Fruit fly (Drosophila melanogaster) whole organism, embryonic: ENCODE measurements around the gene esc.

Source experiments
- Antp ChIP-seq: fragments of 200-800 bp; sonication (Bioruptor generic); optimal IDR thresholded peaks from 3 replicates; lab custom pipeline; 2016; ENCODE audit warnings: missing biosample characterization, missing genetic modification characterization
- BEAF-32 ChIP-seq: fragments of 200-800 bp; sonication (Bioruptor generic); optimal IDR thresholded peaks from 3 replicates; lab custom pipeline; 2017; ENCODE audit warnings: missing biosample characterization, missing genetic modification characterization, mild to moderate bottlenecking, moderate library complexity, missing genetic modification reagents
- C15 ChIP-seq: fragments of 200-800 bp; sonication (Bioruptor generic); IDR thresholded peaks from 3 replicates; pipeline ENCODE4 v1.3.6; 2022; ENCODE audit warnings: missing biosample characterization, missing genetic modification characterization
- CG12071 ChIP-seq: fragments of 200-800 bp; sonication (Bioruptor generic); optimal IDR thresholded peaks from 3 replicates; lab custom pipeline; 2018; ENCODE audit warnings: missing biosample characterization, mild to moderate bottlenecking, missing genetic modification characterization
- CG12299 ChIP-seq: fragments of 200-800 bp; sonication (Bioruptor generic); optimal IDR thresholded peaks from 2 replicates; lab custom pipeline; 2018; ENCODE audit warnings: missing biosample characterization, mild to moderate bottlenecking, missing genetic modification characterization
- CG15073 ChIP-seq: fragments of 200-800 bp; sonication (Bioruptor generic); optimal IDR thresholded peaks from 2 replicates; lab custom pipeline; 2016; ENCODE audit warnings: missing biosample characterization, missing genetic modification characterization
- CG1603 ChIP-seq: fragments of 200-800 bp; sonication (Bioruptor generic); optimal IDR thresholded peaks from 2 replicates; lab custom pipeline; 2019; ENCODE audit warnings: missing biosample characterization, mild to moderate bottlenecking, missing genetic modification characterization, moderate library complexity
- CG17186 ChIP-seq: fragments of 200-800 bp; sonication (Bioruptor generic); optimal IDR thresholded peaks from 3 replicates; lab custom pipeline; 2017; ENCODE audit warnings: missing biosample characterization, missing genetic modification reagents, missing genetic modification characterization
- CG17361 ChIP-seq: fragments of 200-800 bp; sonication (Bioruptor generic); IDR thresholded peaks from 3 replicates; pipeline ENCODE4 v1.3.6; 2022; ENCODE audit warnings: missing biosample characterization, missing genetic modification characterization
- CG17385 ChIP-seq: fragments of 200-800 bp; sonication (Bioruptor generic); optimal IDR thresholded peaks from 3 replicates; lab custom pipeline; 2018; ENCODE audit warnings: missing biosample characterization, mild to moderate bottlenecking, missing genetic modification characterization
- CG17568 ChIP-seq: fragments of 200-800 bp; sonication (Bioruptor generic); optimal IDR thresholded peaks from 2 replicates; lab custom pipeline; 2018; ENCODE audit warnings: missing biosample characterization, mild to moderate bottlenecking, missing genetic modification characterization, moderate library complexity
- CG17612 ChIP-seq: fragments of 200-800 bp; sonication (Bioruptor generic); IDR thresholded peaks from 2 replicates; pipeline ENCODE4 v1.3.6; 2022; ENCODE audit warnings: missing biosample characterization, missing genetic modification characterization
- CG18764 ChIP-seq: fragments of 200-800 bp; sonication (Bioruptor generic); optimal IDR thresholded peaks from 3 replicates; lab custom pipeline; 2016; ENCODE audit warnings: missing biosample characterization, missing genetic modification characterization
- CG31365 ChIP-seq: fragments of 200-800 bp; sonication (Bioruptor generic); optimal IDR thresholded peaks from 2 replicates; lab custom pipeline; 2018; ENCODE audit warnings: missing biosample characterization, mild to moderate bottlenecking, missing genetic modification characterization
- CG4328 ChIP-seq: fragments of 200-800 bp; sonication (Bioruptor generic); optimal IDR thresholded peaks from 3 replicates; lab custom pipeline; 2017; ENCODE audit warnings: missing biosample characterization, missing genetic modification reagents, missing genetic modification characterization
- CG4730 ChIP-seq: fragments of 200-800 bp; sonication (Bioruptor generic); IDR thresholded peaks from 2 replicates; pipeline ENCODE4 v1.3.6; 2022; ENCODE audit warnings: missing biosample characterization, missing genetic modification characterization
- CG6813 ChIP-seq: fragments of 200-800 bp; sonication (Bioruptor generic); optimal IDR thresholded peaks from 2 replicates; lab custom pipeline; 2017; ENCODE audit warnings: missing biosample characterization, missing genetic modification characterization, mild to moderate bottlenecking, moderate library complexity, missing genetic modification reagents
- CG7271 ChIP-seq: fragments of 200-800 bp; sonication (Bioruptor generic); optimal IDR thresholded peaks from 2 replicates; lab custom pipeline; 2018; ENCODE audit warnings: missing biosample characterization, mild to moderate bottlenecking, missing genetic modification characterization, moderate library complexity
- CG8290 ChIP-seq, 3 experiments: fragments of 200-800 bp; sonication (Bioruptor generic); optimal IDR thresholded peaks; 2 replicates each; lab custom pipeline; 2016 to 2019; ENCODE audit warnings: missing biosample characterization in 3 of 3, missing genetic modification characterization in 3 of 3, mild to moderate bottlenecking in 2 of 3, moderate library complexity in 1 of 3
- CoRest ChIP-seq: fragments of 200-800 bp; sonication (Bioruptor generic); optimal IDR thresholded peaks from 3 replicates; lab custom pipeline; 2018; ENCODE audit warnings: missing biosample characterization, mild to moderate bottlenecking, missing genetic modification characterization, moderate library complexity
- Dbx ChIP-seq: fragments of 200-800 bp; sonication (Bioruptor generic); IDR thresholded peaks from 3 replicates; pipeline ENCODE4 v1.3.6; 2022; ENCODE audit warnings: missing biosample characterization, missing genetic modification characterization
- Deaf1 ChIP-seq: fragments of 200-800 bp; optimal IDR thresholded peaks from 3 replicates; lab custom pipeline; 2019; ENCODE audit warnings: missing biosample characterization, mild to moderate bottlenecking, missing genetic modification characterization, moderate library complexity
- Dip3 ChIP-seq: fragments of 200-800 bp; sonication (Bioruptor generic); optimal IDR thresholded peaks from 3 replicates; lab custom pipeline; 2016; ENCODE audit warnings: missing biosample characterization, missing genetic modification characterization
- Dref ChIP-seq: fragments of 200-800 bp; sonication (Bioruptor generic); IDR thresholded peaks from 2 replicates; pipeline ENCODE4 v1.3.6; 2022; ENCODE audit warnings: missing biosample characterization, missing genetic modification characterization
- ERR ChIP-seq: fragments of 200-800 bp; sonication (Bioruptor generic); optimal IDR thresholded peaks from 2 replicates; lab custom pipeline; 2016; ENCODE audit warnings: missing biosample characterization, missing genetic modification characterization
- HLH4C ChIP-seq: fragments of 200-800 bp; sonication (Bioruptor generic); IDR thresholded peaks from 3 replicates; pipeline ENCODE4 v1.3.6; 2022; ENCODE audit warnings: missing biosample characterization, missing genetic modification characterization; ENCODE audit not compliant: partially characterized antibody
- HmgD ChIP-seq: fragments of 200-800 bp; sonication (Bioruptor generic); optimal IDR thresholded peaks from 3 replicates; lab custom pipeline; 2016; ENCODE audit warnings: missing biosample characterization, missing genetic modification characterization
- Hr51 ChIP-seq, 2 experiments: fragments of 200-800 bp; sonication (Bioruptor generic); optimal IDR thresholded peaks; 2 replicates in 1 of 2; 3 replicates in 1 of 2; lab custom pipeline; 2016 to 2018; ENCODE audit warnings: missing biosample characterization in 2 of 2, missing genetic modification characterization in 2 of 2, mild to moderate bottlenecking in 1 of 2, moderate library complexity in 1 of 2
- Kr ChIP-seq: fragments of 200-800 bp; sonication (Bioruptor generic); optimal IDR thresholded peaks from 2 replicates; lab custom pipeline; 2017; ENCODE audit warnings: missing biosample characterization, mild to moderate bottlenecking, missing genetic modification characterization
- MTF-1 ChIP-seq: fragments of 200-800 bp; sonication (Bioruptor generic); optimal IDR thresholded peaks from 2 replicates; lab custom pipeline; 2018; ENCODE audit warnings: missing biosample characterization, mild to moderate bottlenecking, missing genetic modification characterization, borderline replicate concordance
- Nf-YB ChIP-seq: fragments of 200-800 bp; sonication (Bioruptor generic); optimal IDR thresholded peaks from 3 replicates; lab custom pipeline; 2019; ENCODE audit warnings: missing biosample characterization, mild to moderate bottlenecking, missing genetic modification characterization, moderate library complexity
- Xrp1 ChIP-seq: fragments of 200-800 bp; sonication (Bioruptor generic); IDR thresholded peaks from 2 replicates; pipeline ENCODE4 v1.3.6; 2022; ENCODE audit warnings: missing biosample characterization, missing genetic modification characterization
- ac ChIP-seq: fragments of 200-800 bp; sonication (Bioruptor generic); optimal IDR thresholded peaks from 3 replicates; lab custom pipeline; 2017; ENCODE audit warnings: missing biosample characterization, mild to moderate bottlenecking, missing genetic modification characterization
- aop ChIP-seq: fragments of 200-800 bp; sonication (Bioruptor generic); IDR thresholded peaks from 2 replicates; pipeline ENCODE4 v1.3.6; 2022; ENCODE audit warnings: missing biosample characterization, missing genetic modification characterization
- bbx ChIP-seq: fragments of 200-800 bp; sonication (Bioruptor generic); IDR thresholded peaks from 2 replicates; pipeline ENCODE4 v1.3.6; 2022; ENCODE audit warnings: missing biosample characterization, missing genetic modification characterization; ENCODE audit not compliant: partially characterized antibody
- chn ChIP-seq: fragments of 200-800 bp; sonication (Bioruptor generic); optimal IDR thresholded peaks from 2 replicates; lab custom pipeline; 2016; ENCODE audit warnings: missing biosample characterization, missing genetic modification characterization
- dpn ChIP-seq, 2 experiments: fragments of 200-800 bp; sonication (Bioruptor generic); optimal IDR thresholded peaks; 3 replicates each; lab custom pipeline; 2016; ENCODE audit warnings: missing biosample characterization in 2 of 2, missing genetic modification characterization in 2 of 2
- ftz-f1 ChIP-seq: fragments of 200-800 bp; sonication (Bioruptor generic); optimal IDR thresholded peaks from 2 replicates; lab custom pipeline; 2016; ENCODE audit warnings: missing biosample characterization, missing genetic modification characterization
- gsb ChIP-seq: fragments of 200-800 bp; sonication (Bioruptor generic); IDR thresholded peaks from 2 replicates; pipeline ENCODE4 v1.3.6; 2022; ENCODE audit warnings: missing biosample characterization, missing genetic modification characterization
- hkb ChIP-seq, 2 experiments: fragments of 200-800 bp in 1 of 2; fragments of >200 bp in 1 of 2; sonication (Bioruptor generic) in 1 of 2; IDR thresholded peaks in 1 of 2; optimal IDR thresholded peaks in 1 of 2; 2 replicates each; pipeline versions ENCODE4 v1.3.6 to Lab custom; 2017 to 2022; ENCODE audit warnings: missing biosample characterization in 1 of 2, missing genetic modification characterization in 1 of 2
- jing ChIP-seq: fragments of 200-800 bp; sonication (Bioruptor generic); optimal IDR thresholded peaks from 2 replicates; lab custom pipeline; 2018; ENCODE audit warnings: missing biosample characterization, mild to moderate bottlenecking, missing genetic modification characterization
- jumu ChIP-seq: fragments of 200-800 bp; sonication (Bioruptor generic); optimal IDR thresholded peaks from 3 replicates; lab custom pipeline; 2016; ENCODE audit warnings: missing biosample characterization, missing genetic modification characterization
- mam ChIP-seq: fragments of 200-800 bp; sonication (Bioruptor generic); optimal IDR thresholded peaks from 3 replicates; lab custom pipeline; 2016; ENCODE audit warnings: missing biosample characterization, missing genetic modification characterization
- mirr ChIP-seq: fragments of 200-800 bp; sonication (Bioruptor generic); optimal IDR thresholded peaks from 3 replicates; lab custom pipeline; 2018; ENCODE audit warnings: missing biosample characterization, mild to moderate bottlenecking, missing genetic modification characterization
- salm ChIP-seq: fragments of 200-800 bp; sonication (Bioruptor generic); optimal IDR thresholded peaks from 2 replicates; lab custom pipeline; 2018; ENCODE audit warnings: missing biosample characterization, mild to moderate bottlenecking, missing genetic modification characterization
- sc ChIP-seq, 3 experiments: fragments of >200 bp in 2 of 3; fragments of 200-800 bp in 1 of 3; sonication (Bioruptor generic) in 1 of 3; optimal IDR thresholded peaks; 2 replicates in 2 of 3; 3 replicates in 1 of 3; lab custom pipeline; 2017; ENCODE audit warnings: mild to moderate bottlenecking in 1 of 3, missing biosample characterization in 1 of 3, missing genetic modification characterization in 1 of 3, missing genetic modification reagents in 1 of 3
- stwl ChIP-seq: fragments of 200-800 bp; sonication (Bioruptor generic); optimal IDR thresholded peaks from 3 replicates; lab custom pipeline; 2018; ENCODE audit warnings: missing biosample characterization, mild to moderate bottlenecking, missing genetic modification characterization, moderate library complexity
- wdn ChIP-seq: fragments of 200-800 bp; sonication (Bioruptor generic); IDR thresholded peaks from 2 replicates; pipeline ENCODE4 v1.3.6; 2022; ENCODE audit warnings: missing biosample characterization, missing genetic modification characterization

esc gene

dm6 chr2L:11816376-11816775, 12.8 kb downstream of the esc start (continued):
- TF ChIP-seq CG4328 (GFP tag; lab: Kevin White, UChicago), result peak; percentile 97
- TF ChIP-seq Dbx (GFP tag; lab: Robert Waterston, UW), result peak; percentile 87
- TF ChIP-seq CG7271 (tag; lab: Kevin White, UChicago), result peak; percentile 100
- TF ChIP-seq CG12071 (GFP tag; lab: Kevin White, UChicago), result peak; percentile 97
- peak; percentile 74; the same call in 1 of the 2 replicates for TF ChIP-seq aop
- peak; percentile 99 for TF ChIP-seq CG6813 (GFP tag; lab: Kevin White, UChicago)
- TF ChIP-seq C15, result peak; percentile 73; the same call in 2 of the 3 replicates
- peak; percentile 93 for TF ChIP-seq Antp
- peak; percentile 55 to 84 for TF ChIP-seq Hr51 (GFP tag; optimal IDR thresholded peaks at IDR 0.05; lab: Kevin White, UChicago)
- TF ChIP-seq wdn, result peak; percentile 68
- peak; percentile 75 for TF ChIP-seq salm (tag; lab: Kevin White, UChicago)
- peak; percentile 65 for TF ChIP-seq Dip3 (GFP tag; lab: Kevin White, UChicago)
- peak; percentile 95 for TF ChIP-seq mirr (GFP tag; lab: Kevin White, UChicago)
- TF ChIP-seq BEAF-32 (GFP tag; lab: Kevin White, UChicago), result peak; percentile 18
- peak; percentile 83 for TF ChIP-seq gsb (GFP tag; lab: Robert Waterston, UW)
- peak; percentile 95 for TF ChIP-seq CG17568 (GFP tag; lab: Kevin White, UChicago)
- peak; percentile 96 for TF ChIP-seq CG1603 (tag; lab: Kevin White, UChicago)
- peak; percentile 60 for TF ChIP-seq Deaf1 (tag; lab: Kevin White, UChicago)
- peak; percentile 94 for TF ChIP-seq CG17186 (GFP tag; lab: Kevin White, UChicago)
- peak; percentile 87 for TF ChIP-seq jing
- TF ChIP-seq CG17385 (GFP tag; lab: Kevin White, UChicago), result peak; percentile 90
- peak; percentile 74 for TF ChIP-seq CG15073
- TF ChIP-seq ftz-f1, result peak; percentile 80
- TF ChIP-seq CG18764 (GFP tag; lab: Kevin White, UChicago), result peak; percentile 96
- peak; percentile 85 for TF ChIP-seq CG31365 (tag; lab: Kevin White, UChicago)
- TF ChIP-seq ERR (GFP tag; lab: Kevin White, UChicago), result peak; percentile 77
- TF ChIP-seq stwl (tag; lab: Kevin White, UChicago), result peak; percentile 98
- peak; percentile 85 for TF ChIP-seq CG4730 (GFP tag; lab: Robert Waterston, UW)
- TF ChIP-seq ac (GFP tag; lab: Kevin White, UChicago), result peak; percentile 99
- TF ChIP-seq Kr (GFP tag; lab: Kevin White, UChicago), result peak; percentile 99
- peak; percentile 93 for TF ChIP-seq chn (GFP tag; lab: Kevin White, UChicago)
- peak; percentile 77 for TF ChIP-seq CG17612
- peak; percentile 79 for TF ChIP-seq mam
- peak; percentile 90 for TF ChIP-seq HmgD
- TF ChIP-seq Dref (GFP tag; lab: Robert Waterston, UW), result peak; percentile 27; the same call in 1 of the 2 replicates
- TF ChIP-seq CoRest (tag; lab: Kevin White, UChicago), result peak; percentile 80
- TF ChIP-seq bbx (GFP tag; lab: Robert Waterston, UW), result no peak
- peak; percentile 82 for TF ChIP-seq jumu (GFP tag; lab: Kevin White, UChicago)
- TF ChIP-seq CG12299 (tag; lab: Kevin White, UChicago), result peak; percentile 72
- TF ChIP-seq HLH4C (GFP tag; lab: Robert Waterston, UW), result 0 out of 3 replicates have a peak, but pooled peaks have one; percentile 21
- peak; percentile 90 to 95 for TF ChIP-seq dpn (GFP tag; optimal IDR thresholded peaks at IDR 0.05; lab: Kevin White, UChicago)
- no peak for TF ChIP-seq sc (optimal IDR thresholded peaks at IDR 0.05; lab: Kevin White, UChicago)
- peak; percentile 97 for TF ChIP-seq sc (GFP tag; optimal IDR thresholded peaks at IDR 0.05; lab: Kevin White, UChicago)
- TF ChIP-seq hkb (optimal IDR thresholded peaks at IDR 0.05; lab: Kevin White, UChicago), result no peak
- peak; percentile 94 for TF ChIP-seq hkb (GFP tag; IDR thresholded peaks at IDR 0.05; lab: Robert Waterston, UW)
- TF ChIP-seq CG8290 (GFP tag; optimal IDR thresholded peaks at IDR 0.05; lab: Kevin White, UChicago), result peak; percentile 92
- peak; percentile 91 to 98 for TF ChIP-seq CG8290 (tag; optimal IDR thresholded peaks at IDR 0.05; lab: Kevin White, UChicago)
- TF ChIP-seq MTF-1 (GFP tag; lab: Kevin White, UChicago), result peak; percentile 99
- peak; percentile 75 for TF ChIP-seq Nf-YB
- peak; percentile 82 for TF ChIP-seq Xrp1 (GFP tag; lab: Robert Waterston, UW)
- peak; percentile 92 for TF ChIP-seq CG17361 (GFP tag; lab: Robert Waterston, UW)
